Fruit fly (Drosophila melanogaster) whole organism, embryonic: ENCODE measurements around the gene CG14340.

Source experiments
- Abd-B ChIP-seq: fragments of 200-800 bp; sonication (Bioruptor generic); optimal IDR thresholded peaks from 2 replicates; lab custom pipeline; 2018; ENCODE audit warnings: missing biosample characterization, mild to moderate bottlenecking, missing genetic modification characterization, moderate library complexity
- Antp ChIP-seq: fragments of 200-800 bp; sonication (Bioruptor generic); optimal IDR thresholded peaks from 3 replicates; lab custom pipeline; 2016; ENCODE audit warnings: missing biosample characterization, missing genetic modification characterization
- B-H1 ChIP-seq: fragments of 200-800 bp; sonication (Bioruptor generic); IDR thresholded peaks from 3 replicates; pipeline ENCODE4 v1.3.6; 2022; ENCODE audit warnings: missing biosample characterization, missing genetic modification characterization
- CG10321 ChIP-seq: fragments of 200-800 bp; sonication (Bioruptor generic); IDR thresholded peaks from 2 replicates; pipeline ENCODE4 v1.3.6; 2022; ENCODE audit warnings: missing biosample characterization, missing genetic modification characterization
- CG14710 ChIP-seq: fragments of 200-800 bp; sonication (Bioruptor generic); optimal IDR thresholded peaks from 3 replicates; lab custom pipeline; 2019; ENCODE audit warnings: missing biosample characterization, mild to moderate bottlenecking, missing genetic modification characterization, moderate library complexity
- CG15696 ChIP-seq: fragments of 200-800 bp; sonication (Bioruptor generic); optimal IDR thresholded peaks from 2 replicates; lab custom pipeline; 2019; ENCODE audit warnings: missing biosample characterization, mild to moderate bottlenecking, missing genetic modification characterization, moderate library complexity
- CG1603 ChIP-seq: fragments of 200-800 bp; sonication (Bioruptor generic); optimal IDR thresholded peaks from 2 replicates; lab custom pipeline; 2019; ENCODE audit warnings: missing biosample characterization, mild to moderate bottlenecking, missing genetic modification characterization, moderate library complexity
- CG17361 ChIP-seq: fragments of 200-800 bp; sonication (Bioruptor generic); IDR thresholded peaks from 3 replicates; pipeline ENCODE4 v1.3.6; 2022; ENCODE audit warnings: missing biosample characterization, missing genetic modification characterization
- CG17568 ChIP-seq: fragments of 200-800 bp; sonication (Bioruptor generic); optimal IDR thresholded peaks from 2 replicates; lab custom pipeline; 2018; ENCODE audit warnings: missing biosample characterization, mild to moderate bottlenecking, missing genetic modification characterization, moderate library complexity
- CG18476 ChIP-seq: fragments of 200-800 bp; sonication (Bioruptor generic); optimal IDR thresholded peaks from 2 replicates; lab custom pipeline; 2016; ENCODE audit warnings: missing biosample characterization, mild to moderate bottlenecking, missing genetic modification characterization
- CG2712 ChIP-seq: fragments of 200-800 bp; optimal IDR thresholded peaks from 3 replicates; lab custom pipeline; 2019; ENCODE audit warnings: missing biosample characterization, mild to moderate bottlenecking, missing genetic modification characterization, moderate library complexity
- CG3995 ChIP-seq: fragments of 200-800 bp; sonication (Bioruptor generic); optimal IDR thresholded peaks from 3 replicates; lab custom pipeline; 2016; ENCODE audit warnings: missing biosample characterization, missing genetic modification characterization
- CG42726 ChIP-seq: fragments of 200-800 bp; sonication (Bioruptor generic); IDR thresholded peaks from 2 replicates; pipeline ENCODE4 v1.3.6; 2022; ENCODE audit warnings: missing biosample characterization, missing genetic modification characterization; ENCODE audit not compliant: partially characterized antibody
- CG4854 ChIP-seq: fragments of 200-800 bp; sonication (Bioruptor generic); optimal IDR thresholded peaks from 2 replicates; lab custom pipeline; 2016; ENCODE audit warnings: missing biosample characterization, missing genetic modification characterization, inconsistent platforms
- CG6654 ChIP-seq: fragments of 200-800 bp; sonication (Bioruptor generic); optimal IDR thresholded peaks from 2 replicates; lab custom pipeline; 2017; ENCODE audit warnings: missing biosample characterization, mild to moderate bottlenecking, missing genetic modification characterization
- CG6791 ChIP-seq: fragments of 200-800 bp; sonication (Bioruptor generic); IDR thresholded peaks from 3 replicates; pipeline ENCODE4 v1.3.6; 2022; ENCODE audit warnings: missing biosample characterization, missing genetic modification characterization; ENCODE audit not compliant: partially characterized antibody
- CG6854 ChIP-seq: fragments of 200-800 bp; sonication (Bioruptor generic); optimal IDR thresholded peaks from 3 replicates; lab custom pipeline; 2017; ENCODE audit warnings: missing biosample characterization, mild to moderate bottlenecking, missing genetic modification characterization
- CG7357 ChIP-seq: fragments of 200-800 bp; sonication (Bioruptor generic); IDR thresholded peaks from 3 replicates; pipeline ENCODE4 v1.3.6; 2022; ENCODE audit warnings: missing biosample characterization, missing genetic modification characterization
- CG8924 ChIP-seq: fragments of 200-800 bp; optimal IDR thresholded peaks from 3 replicates; lab custom pipeline; 2019; ENCODE audit warnings: missing biosample characterization, mild to moderate bottlenecking, missing genetic modification characterization, moderate library complexity
- CG8944 ChIP-seq: fragments of 200-800 bp; sonication (Bioruptor generic); optimal IDR thresholded peaks from 3 replicates; lab custom pipeline; 2016; ENCODE audit warnings: missing biosample characterization, missing genetic modification characterization
- CG9727 ChIP-seq: fragments of 200-800 bp; sonication (Bioruptor generic); optimal IDR thresholded peaks from 3 replicates; lab custom pipeline; 2017; ENCODE audit warnings: missing biosample characterization, mild to moderate bottlenecking, missing genetic modification characterization
- CoRest ChIP-seq: fragments of 200-800 bp; sonication (Bioruptor generic); optimal IDR thresholded peaks from 3 replicates; lab custom pipeline; 2018; ENCODE audit warnings: missing biosample characterization, mild to moderate bottlenecking, missing genetic modification characterization, moderate library complexity
- D ChIP-seq, 2 experiments: fragments of 200-800 bp in 1 of 2; fragments of >200 bp in 1 of 2; sonication (Bioruptor generic) in 1 of 2; optimal IDR thresholded peaks; 2 replicates in 1 of 2; 3 replicates in 1 of 2; lab custom pipeline; 2017; ENCODE audit warnings: mild to moderate bottlenecking in 1 of 2, missing biosample characterization in 1 of 2, missing genetic modification characterization in 1 of 2, missing genetic modification reagents in 1 of 2
- Dip3 ChIP-seq: fragments of 200-800 bp; sonication (Bioruptor generic); optimal IDR thresholded peaks from 3 replicates; lab custom pipeline; 2016; ENCODE audit warnings: missing biosample characterization, missing genetic modification characterization
- Eip74EF ChIP-seq, 2 experiments: fragments of 200-800 bp in 1 of 2; fragments of >200 bp in 1 of 2; sonication (Bioruptor generic) in 1 of 2; optimal IDR thresholded peaks; 2 replicates each; lab custom pipeline; 2017 to 2019; ENCODE audit warnings: missing biosample characterization in 2 of 2, missing genetic modification characterization in 2 of 2, mild to moderate bottlenecking in 1 of 2, moderate library complexity in 1 of 2
- Ets97D ChIP-seq: fragments of 200-800 bp; sonication (Bioruptor generic); optimal IDR thresholded peaks from 3 replicates; lab custom pipeline; 2016; ENCODE audit warnings: missing biosample characterization, missing genetic modification characterization
- Fer1 ChIP-seq: fragments of 200-800 bp; sonication (Bioruptor generic); optimal IDR thresholded peaks from 2 replicates; lab custom pipeline; 2017; ENCODE audit warnings: missing biosample characterization, mild to moderate bottlenecking, missing genetic modification characterization
- Fer3 ChIP-seq: fragments of 200-800 bp; sonication (Bioruptor generic); optimal IDR thresholded peaks from 2 replicates; lab custom pipeline; 2018; ENCODE audit warnings: missing biosample characterization, mild to moderate bottlenecking, missing genetic modification characterization, moderate library complexity
- HmgD ChIP-seq: fragments of 200-800 bp; sonication (Bioruptor generic); optimal IDR thresholded peaks from 3 replicates; lab custom pipeline; 2016; ENCODE audit warnings: missing biosample characterization, missing genetic modification characterization
- Hsf ChIP-seq: fragments of 200-800 bp; sonication (Bioruptor generic); optimal IDR thresholded peaks from 3 replicates; lab custom pipeline; 2016; ENCODE audit warnings: missing biosample characterization, missing genetic modification characterization
- MESR4 ChIP-seq: fragments of 200-800 bp; sonication (Bioruptor generic); optimal IDR thresholded peaks from 2 replicates; lab custom pipeline; 2018; ENCODE audit warnings: missing biosample characterization, mild to moderate bottlenecking, missing genetic modification characterization, moderate library complexity
- Max ChIP-seq: fragments of 200-800 bp; sonication (Bioruptor generic); optimal IDR thresholded peaks from 2 replicates; lab custom pipeline; 2016; ENCODE audit warnings: missing biosample characterization, mild to moderate bottlenecking, missing genetic modification characterization
- Nf-YA ChIP-seq: fragments of 200-800 bp; sonication (Bioruptor generic); IDR thresholded peaks from 2 replicates; pipeline ENCODE4 v1.3.6; 2022; ENCODE audit warnings: missing biosample characterization, missing genetic modification characterization
- Nf-YB ChIP-seq: fragments of 200-800 bp; sonication (Bioruptor generic); optimal IDR thresholded peaks from 3 replicates; lab custom pipeline; 2019; ENCODE audit warnings: missing biosample characterization, mild to moderate bottlenecking, missing genetic modification characterization, moderate library complexity
- Oaz ChIP-seq: fragments of 200-800 bp; sonication (Bioruptor generic); IDR thresholded peaks from 2 replicates; pipeline ENCODE4 v1.3.6; 2022; ENCODE audit warnings: missing biosample characterization, missing genetic modification characterization
- Ravus ChIP-seq: fragments of 200-800 bp; sonication (Bioruptor generic); IDR thresholded peaks from 2 replicates; pipeline ENCODE4 v1.3.6; 2022; ENCODE audit warnings: missing biosample characterization, missing genetic modification characterization
- Sox100B ChIP-seq: fragments of 200-800 bp; sonication (Bioruptor generic); optimal IDR thresholded peaks from 3 replicates; lab custom pipeline; 2018; ENCODE audit warnings: missing biosample characterization, mild to moderate bottlenecking, missing genetic modification characterization
- Ssrp ChIP-seq: fragments of 200-800 bp; sonication (Bioruptor generic); optimal IDR thresholded peaks from 2 replicates; lab custom pipeline; 2018; ENCODE audit warnings: missing biosample characterization, mild to moderate bottlenecking, missing genetic modification characterization, moderate library complexity
- Xbp1 ChIP-seq: fragments of 200-800 bp; sonication (Bioruptor generic); optimal IDR thresholded peaks from 3 replicates; lab custom pipeline; 2016; ENCODE audit warnings: missing biosample characterization, mild to moderate bottlenecking, missing genetic modification characterization
- ato ChIP-seq: fragments of 200-800 bp; sonication (Bioruptor generic); IDR thresholded peaks from 2 replicates; pipeline ENCODE4 v1.3.6; 2022; ENCODE audit warnings: missing biosample characterization, missing genetic modification characterization; ENCODE audit not compliant: partially characterized antibody
- chn ChIP-seq: fragments of 200-800 bp; sonication (Bioruptor generic); optimal IDR thresholded peaks from 2 replicates; lab custom pipeline; 2016; ENCODE audit warnings: missing biosample characterization, missing genetic modification characterization
- crp ChIP-seq, 2 experiments: fragments of 200-800 bp; sonication (Bioruptor generic); optimal IDR thresholded peaks; 2 replicates in 1 of 2; 3 replicates in 1 of 2; lab custom pipeline; 2017; ENCODE audit warnings: missing biosample characterization in 2 of 2, missing genetic modification characterization in 2 of 2, mild to moderate bottlenecking in 1 of 2, moderate library complexity in 1 of 2
- ewg ChIP-seq: fragments of 200-800 bp; sonication (Bioruptor generic); optimal IDR thresholded peaks from 3 replicates; lab custom pipeline; 2017; ENCODE audit warnings: mild to moderate bottlenecking, missing biosample characterization, missing genetic modification reagents, missing genetic modification characterization
- fd3F ChIP-seq: fragments of 200-800 bp; sonication (Bioruptor generic); optimal IDR thresholded peaks from 2 replicates; lab custom pipeline; 2018; ENCODE audit warnings: missing biosample characterization, mild to moderate bottlenecking, missing genetic modification characterization, moderate library complexity
- grn ChIP-seq: fragments of 200-800 bp; sonication (Bioruptor generic); optimal IDR thresholded peaks from 3 replicates; lab custom pipeline; 2017; ENCODE audit warnings: missing biosample characterization, missing genetic modification characterization
- hbn ChIP-seq: fragments of 200-800 bp; sonication (Bioruptor generic); IDR thresholded peaks from 2 replicates; pipeline ENCODE4 v1.3.6; 2022; ENCODE audit warnings: missing biosample characterization, missing genetic modification characterization; ENCODE audit not compliant: partially characterized antibody
- jigr1 ChIP-seq: fragments of 200-800 bp; sonication (Bioruptor generic); IDR thresholded peaks from 3 replicates; pipeline ENCODE4 v1.3.6; 2022; ENCODE audit warnings: missing biosample characterization, missing genetic modification characterization
- sim ChIP-seq: fragments of 200-800 bp; sonication (Bioruptor generic); IDR thresholded peaks from 2 replicates; pipeline ENCODE4 v1.3.6; 2022; ENCODE audit warnings: missing biosample characterization, missing genetic modification characterization

Gene CG14340

DNA sequence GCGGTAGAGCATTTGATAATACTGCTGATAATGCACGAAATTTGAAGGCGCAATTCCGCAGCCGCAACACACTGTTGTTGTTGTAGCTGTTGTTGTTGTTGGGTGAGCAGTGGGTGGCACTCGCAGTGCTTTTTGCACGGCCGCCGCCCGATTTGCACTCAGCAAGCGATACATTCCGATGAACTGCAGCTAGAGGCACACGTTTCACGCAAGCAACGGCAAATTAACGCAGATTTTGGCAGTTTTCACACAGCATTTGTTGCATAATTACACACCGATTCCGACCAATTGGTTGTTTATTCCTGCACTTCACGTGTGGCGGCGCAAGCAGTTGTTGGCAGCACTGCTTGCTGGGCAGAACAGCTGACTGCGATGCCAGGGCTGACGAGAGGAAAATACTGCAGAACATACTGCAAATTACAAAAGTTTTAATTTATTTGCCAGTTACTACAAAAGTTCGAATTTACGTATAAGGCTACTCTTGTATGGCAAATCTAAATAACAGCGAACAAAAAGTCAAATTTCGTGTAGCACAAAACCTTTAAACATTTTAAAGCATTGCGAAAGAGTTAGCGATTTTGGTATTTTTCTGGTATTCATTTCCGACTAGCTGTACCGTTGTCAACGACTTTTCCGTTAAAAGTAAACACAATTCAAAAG, 4.6 kb upstream of the CG14340 start, which contains the start of the genes PolrMT and CG14339 (continued):
- TF ChIP-seq Ssrp (no peak), CoRest (tag; lab: Kevin White, UChicago) (peak; percentile 63), B-H1 (GFP tag; lab: Robert Waterston, UW) (no peak), CG17361 (GFP tag; lab: Robert Waterston, UW) (no peak), CG15696 (tag; lab: Kevin White, UChicago) (no peak), Ets97D (peak; percentile 69), CG7357 (GFP tag; lab: Robert Waterston, UW) (no peak), Fer3 (tag; lab: Kevin White, UChicago) (no peak), CG8924 (tag; lab: Kevin White, UChicago) (no peak), crp (GFP tag; optimal IDR thresholded peaks at IDR 0.05; lab: Kevin White, UChicago) (peak; percentile 96 to 99), Dip3 (GFP tag; lab: Kevin White, UChicago) (peak; percentile 13), chn (GFP tag; lab: Kevin White, UChicago) (peak; percentile 74), Oaz (GFP tag; lab: Robert Waterston, UW) (no peak), CG6854 (GFP tag; lab: Kevin White, UChicago) (no peak), Fer1 (GFP tag; lab: Kevin White, UChicago) (peak; percentile 48), grn (GFP tag; lab: Kevin White, UChicago) (no peak), Sox100B (GFP tag; lab: Kevin White, UChicago) (no peak), ato (GFP tag; lab: Robert Waterston, UW) (no peak), CG9727 (peak; percentile 32), Xbp1 (GFP tag; lab: Kevin White, UChicago) (peak; percentile 49), Nf-YA (GFP tag; lab: Robert Waterston, UW) (no peak), CG6654 (GFP tag; lab: Kevin White, UChicago) (no peak), CG14710 (tag; lab: Kevin White, UChicago) (peak; percentile 51), hbn (GFP tag; lab: Robert Waterston, UW) (no peak), Max (GFP tag; lab: Kevin White, UChicago) (peak; percentile 85), Nf-YB (GFP tag; lab: Kevin White, UChicago) (no peak), CG10321 (no peak), CG8944 (GFP tag; lab: Kevin White, UChicago) (peak; percentile 52), ewg (GFP tag; lab: Kevin White, UChicago) (peak; percentile 57), Hsf (GFP tag; lab: Kevin White, UChicago) (peak; percentile 56), D (optimal IDR thresholded peaks at IDR 0.05; lab: Kevin White, UChicago) (no peak), D (GFP tag; optimal IDR thresholded peaks at IDR 0.05; lab: Kevin White, UChicago) (no peak), CG2712 (tag; lab: Kevin White, UChicago) (no peak), CG3995 (GFP tag; lab: Kevin White, UChicago) (peak; percentile 45), fd3F (GFP tag; lab: Kevin White, UChicago) (no peak), CG4854 (no peak), Ravus (no peak), HmgD (GFP tag; lab: Kevin White, UChicago) (peak; percentile 73), CG18476 (GFP tag; lab: Kevin White, UChicago) (no peak), CG42726 (peak; percentile 56; the same call in 1 of the 2 replicates), Abd-B (peak; percentile 41), CG17568 (GFP tag; lab: Kevin White, UChicago) (no peak), sim (GFP tag; lab: Robert Waterston, UW) (no peak), CG1603 (tag; lab: Kevin White, UChicago) (no peak), Antp (GFP tag; lab: Kevin White, UChicago) (peak; percentile 10), Eip74EF (GFP tag; optimal IDR thresholded peaks at IDR 0.05; lab: Kevin White, UChicago) (no peak), MESR4 (GFP tag; lab: Kevin White, UChicago) (peak; percentile 72), CG6791 (GFP tag; lab: Robert Waterston, UW) (no peak), jigr1 (GFP tag; lab: Robert Waterston, UW) (no peak)
